Worm (Caenorhabditis elegans): ENCODE results near the gene F22H10.3.

- TF ChIP-seq npax-4 (tag; optimal IDR thresholded peaks at IDR 0.05): no peak
- TF ChIP-seq ama-1 (optimal IDR thresholded peaks at IDR 0.05): no peak
- TF ChIP-seq nfya-1 (tag; optimal IDR thresholded peaks at IDR 0.05): no peak
- TF ChIP-seq unc-86 (tag; optimal IDR thresholded peaks at IDR 0.05): no peak
- TF ChIP-seq rnt-1 (tag; optimal IDR thresholded peaks at IDR 0.05): no peak
- no peak for TF ChIP-seq ref-2 (tag; optimal IDR thresholded peaks at IDR 0.05)
- TF ChIP-seq syd-9 (tag; optimal IDR thresholded peaks at IDR 0.05): no peak
- no peak for TF ChIP-seq odd-2 (tag; optimal IDR thresholded peaks at IDR 0.05)
- TF ChIP-seq K09A11.1 (tag; optimal IDR thresholded peaks at IDR 0.05; ENCODE audit: insufficient read depth): no peak
- no peak for TF ChIP-seq sox-4 (tag; optimal IDR thresholded peaks at IDR 0.05)
Measured at ce11 chrX:16695184-16695583, 17.7 kb upstream of the F22H10.3 start.

Data from whole organism, late embryonic.